Worm (Caenorhabditis elegans) whole organism, L1 larva: ENCODE measurements around the gene F32H5.4.

ENCODE experiments used
- C16A3.4 ChIP-seq: fragments of 150-350 bp; optimal IDR thresholded peaks from 2 replicates; lab custom pipeline; 2014; ENCODE audit warnings: missing biosample characterization, missing genetic modification characterization
- F16B12.6 ChIP-seq: fragments of 150-350 bp; optimal IDR thresholded peaks from 2 replicates; lab custom pipeline; 2014; ENCODE audit warnings: missing biosample characterization, missing genetic modification characterization
- Y116A8C.19 ChIP-seq: sonication (generic microtip); optimal IDR thresholded peaks from 2 replicates; lab custom pipeline; 2016; ENCODE audit warnings: missing compliant biosample characterization, missing genetic modification characterization, borderline replicate concordance
- aly-2 ChIP-seq: fragments of 150-350 bp; optimal IDR thresholded peaks from 2 replicates; lab custom pipeline; 2014; ENCODE audit warnings: missing biosample characterization, missing genetic modification characterization
- ceh-88 ChIP-seq: fragments of 200-800 bp; sonication (Bioruptor generic); IDR thresholded peaks from 2 replicates; pipeline ENCODE4 v1.3.6; 2022; ENCODE audit warnings: missing genetic modification characterization, missing compliant biosample characterization
- dpl-1 ChIP-seq, 3 experiments: fragments of 150-350 bp in 2 of 3; sonication (generic microtip) in 1 of 3; optimal IDR thresholded peaks; 2 replicates each; lab custom pipeline; 2014 to 2017; ENCODE audit warnings: missing biosample characterization in 3 of 3, missing genetic modification characterization in 3 of 3, missing genetic modification reagents in 3 of 3
- efl-1 ChIP-seq, 4 experiments: fragments of 150-350 bp; optimal IDR thresholded peaks in 3 of 4; peaks in 1 of 4; 1 replicate in 1 of 4; 2 replicates in 3 of 4; lab custom pipeline; 2014; ENCODE audit warnings: missing biosample characterization in 2 of 4, missing genetic modification characterization in 2 of 4, missing genetic modification reagents in 2 of 4
- efl-3 ChIP-seq: fragments of 200-800 bp; sonication (Bioruptor generic); optimal IDR thresholded peaks from 2 replicates; lab custom pipeline; 2018; ENCODE audit warnings: mild to moderate bottlenecking, missing genetic modification characterization, missing compliant biosample characterization
- egl-27 ChIP-seq, 2 experiments: fragments of 150-350 bp in 1 of 2; sonication (generic microtip); optimal IDR thresholded peaks; 3 replicates each; lab custom pipeline; 2017 to 2018; ENCODE audit warnings: missing biosample characterization in 2 of 2, missing genetic modification characterization in 2 of 2, missing genetic modification reagents in 2 of 2
- elt-2 ChIP-seq: sonication (generic microtip); optimal IDR thresholded peaks from 2 replicates; lab custom pipeline; 2016; ENCODE audit warnings: missing genetic modification characterization, mild to moderate bottlenecking, inconsistent platforms, missing compliant biosample characterization, missing genetic modification reagents
- elt-3 ChIP-seq, 6 experiments: fragments of 150-350 bp in 1 of 6; sonication (generic microtip); optimal IDR thresholded peaks; 2 replicates each; lab custom pipeline; 2017 to 2018; ENCODE audit warnings: missing biosample characterization in 6 of 6, missing genetic modification characterization in 6 of 6, inconsistent platforms in 1 of 6
- fos-1 ChIP-seq: fragments of 150-350 bp; optimal IDR thresholded peaks from 2 replicates; lab custom pipeline; 2014; ENCODE audit warnings: missing biosample characterization, missing genetic modification characterization
- hlh-17 ChIP-seq: fragments of 200-800 bp; sonication (Bioruptor generic); optimal IDR thresholded peaks from 2 replicates; lab custom pipeline; 2018; ENCODE audit warnings: missing genetic modification characterization, mild to moderate bottlenecking, missing compliant biosample characterization, moderate library complexity, borderline replicate concordance
- hlh-4 ChIP-seq: sonication (generic microtip); optimal IDR thresholded peaks from 2 replicates; lab custom pipeline; 2016; ENCODE audit warnings: mild to moderate bottlenecking, missing genetic modification characterization, missing compliant biosample characterization
- irx-1 ChIP-seq: sonication (generic microtip); optimal IDR thresholded peaks from 2 replicates; lab custom pipeline; 2016; ENCODE audit warnings: missing genetic modification characterization, missing compliant biosample characterization
- jun-1 ChIP-seq: fragments of 150-350 bp; optimal IDR thresholded peaks from 2 replicates; lab custom pipeline; 2014; ENCODE audit warnings: missing biosample characterization, missing genetic modification reagents, missing genetic modification characterization
- lin-13 ChIP-seq: fragments of 150-350 bp; optimal IDR thresholded peaks from 2 replicates; lab custom pipeline; 2014; ENCODE audit warnings: missing biosample characterization, missing genetic modification reagents, missing genetic modification characterization
- lin-14 ChIP-seq: fragments of 200-800 bp; sonication (Bioruptor generic); optimal IDR thresholded peaks from 2 replicates; lab custom pipeline; 2018; ENCODE audit warnings: mild to moderate bottlenecking, missing genetic modification characterization, moderate library complexity, missing compliant biosample characterization
- lin-15B ChIP-seq: fragments of 150-350 bp; sonication (generic microtip); optimal IDR thresholded peaks from 3 replicates; lab custom pipeline; 2014; ENCODE audit warnings: missing biosample characterization, missing genetic modification characterization
- lin-35 ChIP-seq, 2 experiments: fragments of 150-350 bp; optimal IDR thresholded peaks; 2 replicates each; lab custom pipeline; 2014; ENCODE audit warnings: missing biosample characterization in 2 of 2, missing genetic modification characterization in 2 of 2, missing genetic modification reagents in 2 of 2
- lsy-2 ChIP-seq, 2 experiments: fragments of 150-350 bp; optimal IDR thresholded peaks; 2 replicates each; lab custom pipeline; 2014; ENCODE audit warnings: missing biosample characterization in 2 of 2, missing genetic modification characterization in 2 of 2
- mab-9 ChIP-seq: fragments of 200-800 bp; sonication (Bioruptor generic); IDR thresholded peaks from 2 replicates; pipeline ENCODE4 v1.3.6; 2022; ENCODE audit warnings: missing genetic modification reagents, missing genetic modification characterization, missing compliant biosample characterization
- mdl-1 ChIP-seq, 2 experiments: fragments of 150-350 bp; optimal IDR thresholded peaks; 2 replicates each; lab custom pipeline; 2014 to 2017; ENCODE audit warnings: missing biosample characterization in 2 of 2, missing genetic modification characterization in 2 of 2, inconsistent platforms in 1 of 2
- mep-1 ChIP-seq: fragments of 150-350 bp; optimal IDR thresholded peaks from 2 replicates; lab custom pipeline; 2014; ENCODE audit warnings: missing biosample characterization, missing genetic modification characterization
- nhr-11 ChIP-seq: fragments of 150-350 bp; optimal IDR thresholded peaks from 2 replicates; lab custom pipeline; 2014; ENCODE audit warnings: missing biosample characterization, missing genetic modification characterization
- nhr-19 ChIP-seq: fragments of 200-800 bp; sonication (Bioruptor generic); conservative IDR thresholded peaks from 2 replicates; pipeline ENCODE4 v1.3.6; 2022; ENCODE audit warnings: missing genetic modification characterization, missing compliant biosample characterization
- nhr-20 ChIP-seq: sonication (generic microtip); optimal IDR thresholded peaks from 2 replicates; lab custom pipeline; 2016; ENCODE audit warnings: mild to moderate bottlenecking, missing genetic modification characterization, missing compliant biosample characterization
- nhr-28 ChIP-seq: fragments of 150-350 bp; optimal IDR thresholded peaks from 2 replicates; lab custom pipeline; 2014; ENCODE audit warnings: missing biosample characterization, missing genetic modification characterization
- nhr-47 ChIP-seq: sonication (generic microtip); optimal IDR thresholded peaks from 2 replicates; lab custom pipeline; 2016; ENCODE audit warnings: mild to moderate bottlenecking, missing genetic modification characterization, moderate library complexity, missing compliant biosample characterization
- nhr-71 ChIP-seq: sonication (generic microtip); optimal IDR thresholded peaks from 2 replicates; lab custom pipeline; 2016; ENCODE audit warnings: mild to moderate bottlenecking, missing genetic modification characterization, moderate library complexity, missing compliant biosample characterization
- nhr-76 ChIP-seq: sonication (generic microtip); optimal IDR thresholded peaks from 2 replicates; lab custom pipeline; 2017; ENCODE audit warnings: missing biosample characterization, missing genetic modification characterization
- nhr-77 ChIP-seq: fragments of 150-350 bp; optimal IDR thresholded peaks from 2 replicates; lab custom pipeline; 2014; ENCODE audit warnings: missing biosample characterization, missing genetic modification characterization
- nhr-90 ChIP-seq: sonication (generic microtip); optimal IDR thresholded peaks from 2 replicates; lab custom pipeline; 2016; ENCODE audit warnings: mild to moderate bottlenecking, missing genetic modification characterization, missing compliant biosample characterization; ENCODE audit not compliant: poor library complexity
- pax-3 ChIP-seq: fragments of 200-800 bp; sonication (Bioruptor generic); optimal IDR thresholded peaks from 2 replicates; lab custom pipeline; 2018; ENCODE audit warnings: mild to moderate bottlenecking, missing genetic modification characterization, moderate library complexity, missing compliant biosample characterization
- pqm-1 ChIP-seq: sonication (generic microtip); optimal IDR thresholded peaks from 3 replicates; lab custom pipeline; 2017; ENCODE audit warnings: missing biosample characterization, missing genetic modification characterization
- rnt-1 ChIP-seq: sonication (generic microtip); optimal IDR thresholded peaks from 2 replicates; lab custom pipeline; 2016; ENCODE audit warnings: mild to moderate bottlenecking, missing genetic modification characterization, moderate library complexity, missing compliant biosample characterization
- snu-23 ChIP-seq: sonication (generic microtip); optimal IDR thresholded peaks from 2 replicates; lab custom pipeline; 2016; ENCODE audit warnings: missing genetic modification characterization, missing compliant biosample characterization
- swsn-7 ChIP-seq: sonication (generic microtip); optimal IDR thresholded peaks from 2 replicates; lab custom pipeline; 2016; ENCODE audit warnings: missing genetic modification characterization, missing compliant biosample characterization
- tbx-2 ChIP-seq: sonication (generic microtip); optimal IDR thresholded peaks from 2 replicates; lab custom pipeline; 2016; ENCODE audit warnings: missing genetic modification characterization, missing compliant biosample characterization
- tlp-1 ChIP-seq: fragments of 150-350 bp; optimal IDR thresholded peaks from 2 replicates; lab custom pipeline; 2014; ENCODE audit warnings: missing biosample characterization, missing genetic modification characterization
- unc-98 ChIP-seq: fragments of 200-800 bp; sonication (Bioruptor generic); IDR thresholded peaks from 2 replicates; pipeline ENCODE4 v1.3.6; 2022; ENCODE audit warnings: missing genetic modification characterization, missing compliant biosample characterization
- vab-15 ChIP-seq: sonication (generic microtip); optimal IDR thresholded peaks from 2 replicates; lab custom pipeline; 2017; ENCODE audit warnings: missing genotype, mild to moderate bottlenecking, missing genetic modification characterization, missing compliant biosample characterization
- xbp-1 ChIP-seq: sonication (generic microtip); optimal IDR thresholded peaks from 2 replicates; lab custom pipeline; 2016; ENCODE audit warnings: missing genetic modification characterization, missing compliant biosample characterization
- zip-4 ChIP-seq: fragments of 200-800 bp; sonication (Bioruptor generic); optimal IDR thresholded peaks from 2 replicates; lab custom pipeline; 2018; ENCODE audit warnings: mild to moderate bottlenecking, missing genetic modification characterization, moderate library complexity, missing compliant biosample characterization

Gene F32H5.4

DNA sequence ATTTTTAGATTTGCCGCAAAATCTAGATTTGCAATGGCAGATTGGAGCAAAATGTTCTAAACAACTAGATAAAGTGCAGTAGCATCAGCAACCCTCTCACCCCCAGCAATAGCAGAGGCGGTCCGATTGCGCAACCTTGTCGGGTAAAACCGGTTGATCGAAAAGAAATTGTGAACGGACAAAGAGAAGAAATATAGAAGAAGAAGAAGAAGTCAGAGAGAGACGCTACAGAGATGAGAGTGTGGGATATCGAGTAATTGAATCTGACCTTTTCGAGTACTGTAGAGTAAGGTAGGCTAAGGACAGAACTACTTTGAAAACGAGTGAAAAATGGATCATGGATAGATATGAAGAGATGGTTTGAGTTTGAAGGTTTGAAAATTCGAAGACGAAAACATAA lies 15.5 kb downstream of the F32H5.4 start (continued):
- TF ChIP-seq elt-2 (tag; lab: Kevin White, UChicago) (no peak), tlp-1 (tag; lab: Kevin White, UChicago) (no peak), lsy-2 (tag; optimal IDR thresholded peaks at IDR 0.05; lab: Kevin White, UChicago) (peak in 1 of 2 experiments; percentile 70), aly-2 (tag; lab: Kevin White, UChicago) (no peak), lin-13 (GFP tag; lab: Kevin White, UChicago) (no peak), mdl-1 (tag; optimal IDR thresholded peaks at IDR 0.05; lab: Kevin White, UChicago) (no peak), xbp-1 (tag; lab: Kevin White, UChicago) (no peak), snu-23 (GFP tag; lab: Kevin White, UChicago) (peak; percentile 30), mab-9 (GFP tag; lab: Robert Waterston, UW) (no peak), elt-3 (tag; optimal IDR thresholded peaks at IDR 0.05; lab: Kevin White, UChicago) (peak in 1 of 6 experiments; percentile 12), rnt-1 (tag; lab: Kevin White, UChicago) (peak; percentile 19), hlh-17 (GFP tag; lab: Kevin White, UChicago) (no peak)

DNA sequence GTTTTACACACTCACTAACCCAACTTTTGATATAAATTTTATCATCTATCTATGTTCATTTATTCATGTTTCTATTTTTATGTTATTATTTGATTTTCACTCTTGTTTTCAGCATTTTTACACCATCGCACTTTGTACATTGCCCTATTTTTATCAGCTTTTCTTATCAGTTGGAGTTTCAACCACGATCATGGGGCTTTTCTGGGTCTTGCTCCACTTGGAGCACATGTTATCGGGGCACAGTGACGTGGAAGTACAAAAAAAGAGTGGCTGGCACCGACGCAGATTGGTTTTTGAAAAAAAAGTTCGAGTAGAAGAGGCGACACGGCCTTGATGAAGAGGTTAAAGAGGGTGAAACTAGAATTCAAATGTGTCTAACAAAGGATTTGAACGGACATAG lies 16.8 kb downstream of the F32H5.4 start:
- no peak for TF ChIP-seq mdl-1 (tag; optimal IDR thresholded peaks at IDR 0.05; lab: Kevin White, UChicago)
- peak; percentile 15 for TF ChIP-seq jun-1 (tag; lab: Kevin White, UChicago)
- peak in 1 of 3 experiments; percentile 9 for TF ChIP-seq dpl-1 (GFP tag; optimal IDR thresholded peaks at IDR 0.05; lab: Kevin White, UChicago)
- no peak for TF ChIP-seq ceh-88 (GFP tag; lab: Robert Waterston, UW)
- TF ChIP-seq nhr-90 = peak; percentile 16
- no peak for TF ChIP-seq hlh-4
- TF ChIP-seq lin-35 (GFP tag; optimal IDR thresholded peaks at IDR 0.05; lab: Kevin White, UChicago) = peak in 1 of 2 experiments; percentile 48
- TF ChIP-seq pax-3 = peak; percentile 26
- TF ChIP-seq zip-4 = no peak
- TF ChIP-seq efl-1 (optimal IDR thresholded peaks at IDR 0.05; lab: Kevin White, UChicago) = no peak
- TF ChIP-seq efl-1 (GFP tag; optimal IDR thresholded peaks at IDR 0.05 in 1 of 2; lab: Kevin White, UChicago) = peak in 1 of 2 experiments; percentile 60
- TF ChIP-seq nhr-71 = peak; percentile 37
- peak; percentile 97 for TF ChIP-seq elt-2 (tag; lab: Kevin White, UChicago)
- TF ChIP-seq nhr-20 (tag; lab: Kevin White, UChicago) = peak; percentile 30

DNA sequence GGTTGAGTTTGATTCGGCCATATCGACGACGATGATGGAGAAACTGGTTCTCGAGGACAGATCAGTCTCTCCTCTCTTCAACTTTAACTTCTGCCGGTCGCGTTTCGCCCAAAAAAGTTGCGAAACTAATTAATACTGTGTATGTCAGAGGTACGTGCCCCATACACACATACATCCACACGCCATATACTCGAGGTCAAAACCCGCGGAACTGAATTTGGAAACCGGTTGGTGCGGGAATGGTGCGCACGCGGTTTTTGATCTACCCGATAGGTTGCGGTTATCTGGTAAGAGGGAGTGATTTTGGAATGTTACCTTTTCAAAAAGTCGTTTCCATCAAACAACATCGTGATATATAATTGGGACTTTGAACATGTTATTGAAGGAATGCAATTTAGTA lies 19.8 kb downstream of the F32H5.4 start, which contains the start of gene ifbp-1:
ifbp-1 (minus strand) TSS at position 85 of the 400 bp plus-strand sequence.
- no peak for TF ChIP-seq nhr-77 (tag; lab: Kevin White, UChicago)
- TF ChIP-seq lin-13 (GFP tag; lab: Kevin White, UChicago) = peak; percentile 63
- peak; percentile 26 to 74 (median 51) for TF ChIP-seq dpl-1 (GFP tag; optimal IDR thresholded peaks at IDR 0.05; lab: Kevin White, UChicago)
- TF ChIP-seq lsy-2 (tag; optimal IDR thresholded peaks at IDR 0.05; lab: Kevin White, UChicago) = peak; percentile 57 to 82
- no peak for TF ChIP-seq Y116A8C.19 (tag; lab: Kevin White, UChicago)
- TF ChIP-seq nhr-20 (tag; lab: Kevin White, UChicago) = peak; percentile 89
- peak; percentile 96 for TF ChIP-seq lin-14 (GFP tag; lab: Kevin White, UChicago)
- no peak for TF ChIP-seq fos-1 (tag; lab: Kevin White, UChicago)
- TF ChIP-seq unc-98 (GFP tag; lab: Robert Waterston, UW) = no peak
- peak; percentile 40 for TF ChIP-seq xbp-1 (tag; lab: Kevin White, UChicago)
- peak; percentile 26 for TF ChIP-seq nhr-11 (tag; lab: Kevin White, UChicago)
- peak; percentile 26 for TF ChIP-seq efl-3 (GFP tag; lab: Kevin White, UChicago)
- TF ChIP-seq mdl-1 (tag; optimal IDR thresholded peaks at IDR 0.05; lab: Kevin White, UChicago) = peak in 1 of 2 experiments; percentile 92
- TF ChIP-seq mep-1 (tag; lab: Kevin White, UChicago) = peak; percentile 69
- peak; percentile 72 for TF ChIP-seq tbx-2 (tag; lab: Kevin White, UChicago)
- TF ChIP-seq snu-23 (GFP tag; lab: Kevin White, UChicago) = peak; percentile 82
- no peak for TF ChIP-seq hlh-17 (GFP tag; lab: Kevin White, UChicago)
- TF ChIP-seq F16B12.6 (tag; lab: Kevin White, UChicago) = no peak
- peak; percentile 10 for TF ChIP-seq pax-3
- no peak for TF ChIP-seq nhr-76 (tag; lab: Kevin White, UChicago)
- TF ChIP-seq nhr-28 (tag; lab: Kevin White, UChicago) = no peak
- TF ChIP-seq C16A3.4 (tag; lab: Kevin White, UChicago) = peak; percentile 55
- peak; percentile 31 for TF ChIP-seq zip-4
- TF ChIP-seq irx-1 = peak; percentile 20
- TF ChIP-seq pqm-1 = no peak
- peak; percentile 80 for TF ChIP-seq vab-15 (tag; lab: Kevin White, UChicago)
- TF ChIP-seq elt-2 (tag; lab: Kevin White, UChicago) = no peak
- TF ChIP-seq nhr-19 (GFP tag; lab: Robert Waterston, UW) = peak; percentile 69
- peak in 1 of 2 experiments; percentile 41 for TF ChIP-seq egl-27 (tag; optimal IDR thresholded peaks at IDR 0.05; lab: Kevin White, UChicago)
- no peak for TF ChIP-seq lin-15B (tag; lab: Kevin White, UChicago)
- TF ChIP-seq swsn-7 = peak; percentile 38
- no peak for TF ChIP-seq hlh-4
- peak; percentile 40 to 82 for TF ChIP-seq lin-35 (GFP tag; optimal IDR thresholded peaks at IDR 0.05; lab: Kevin White, UChicago)
- TF ChIP-seq nhr-71 = peak; percentile 85
- peak; percentile 85 for TF ChIP-seq nhr-90
- peak; percentile 70 for TF ChIP-seq nhr-47 (tag; lab: Kevin White, UChicago)
